Worm (Caenorhabditis elegans) whole organism, L3 larva: ENCODE results near the gene pkn-1.

Source experiments
- ama-1 ChIP-seq: fragments of 150-350 bp; optimal IDR thresholded peaks from 2 replicates; lab custom pipeline; 2018
- elt-2 ChIP-seq: sonication (generic microtip); optimal IDR thresholded peaks from 2 replicates; lab custom pipeline; 2016; ENCODE audit warnings: missing genetic modification reagents, mild to moderate bottlenecking, missing genetic modification characterization, missing compliant biosample characterization
- mdl-1 ChIP-seq: fragments of 150-350 bp; optimal IDR thresholded peaks from 2 replicates; lab custom pipeline; 2014; ENCODE audit warnings: missing biosample characterization, missing genetic modification characterization
- nhr-11 ChIP-seq: fragments of 150-350 bp; optimal IDR thresholded peaks from 2 replicates; lab custom pipeline; 2014; ENCODE audit warnings: missing biosample characterization, missing genetic modification characterization
- nhr-12 ChIP-seq: fragments of 150-350 bp; optimal IDR thresholded peaks from 2 replicates; lab custom pipeline; 2014; ENCODE audit warnings: missing biosample characterization, missing genetic modification characterization
- nhr-25 ChIP-seq: sonication (generic microtip); optimal IDR thresholded peaks from 2 replicates; lab custom pipeline; 2017; ENCODE audit warnings: missing biosample characterization, missing genetic modification characterization
- nhr-76 ChIP-seq: fragments of 150-350 bp; sonication (generic microtip); optimal IDR thresholded peaks from 5 replicates; lab custom pipeline; 2014; ENCODE audit warnings: missing biosample characterization, missing genetic modification characterization
- pha-4 ChIP-seq: fragments of 150-350 bp; optimal IDR thresholded peaks from 2 replicates; lab custom pipeline; 2014; ENCODE audit warnings: missing biosample characterization, missing genetic modification reagents, missing genetic modification characterization
- sea-2 ChIP-seq: fragments of 150-350 bp; sonication (generic microtip); optimal IDR thresholded peaks from 4 replicates; lab custom pipeline; 2014; ENCODE audit warnings: missing biosample characterization, missing genetic modification reagents, missing genetic modification characterization
- ztf-4 ChIP-seq: fragments of 150-350 bp; optimal IDR thresholded peaks from 2 replicates; lab custom pipeline; 2014; ENCODE audit warnings: missing biosample characterization, missing genetic modification characterization

DNA sequence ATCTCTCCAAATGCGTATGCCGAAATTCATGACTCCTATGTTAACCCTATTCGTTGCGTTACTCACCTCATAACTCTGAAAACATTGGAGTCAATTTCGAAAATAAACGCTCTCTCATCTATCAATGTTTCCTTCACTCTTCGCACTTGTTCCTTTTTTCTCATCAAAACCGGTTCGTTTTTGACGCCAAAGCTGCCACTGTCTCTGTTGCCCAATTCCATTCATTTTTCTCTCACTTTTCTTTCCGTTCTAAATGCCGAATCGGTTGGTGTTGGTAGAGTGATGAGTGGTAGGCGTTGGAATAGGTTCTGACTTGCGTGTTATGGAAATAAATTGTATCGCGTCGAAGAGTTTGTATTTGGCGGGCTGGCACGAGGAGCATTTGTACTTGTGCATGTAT is 3.7 kb upstream of the pkn-1 start:
- TF ChIP-seq ama-1 (lab: Kevin White, UChicago) (no peak), elt-2 (tag; lab: Kevin White, UChicago) (no peak), ztf-4 (tag; lab: Kevin White, UChicago) (no peak), pha-4 (tag; lab: Kevin White, UChicago) (no peak), nhr-25 (peak; percentile 57), nhr-11 (tag; lab: Kevin White, UChicago) (no peak), nhr-12 (tag; lab: Kevin White, UChicago) (no peak), mdl-1 (tag; lab: Kevin White, UChicago) (no peak), sea-2 (GFP tag; lab: Kevin White, UChicago) (no peak), nhr-76 (tag; lab: Kevin White, UChicago) (no peak)
